Fruit fly (Drosophila melanogaster): ENCODE results near the gene CG8892.

DNA sequence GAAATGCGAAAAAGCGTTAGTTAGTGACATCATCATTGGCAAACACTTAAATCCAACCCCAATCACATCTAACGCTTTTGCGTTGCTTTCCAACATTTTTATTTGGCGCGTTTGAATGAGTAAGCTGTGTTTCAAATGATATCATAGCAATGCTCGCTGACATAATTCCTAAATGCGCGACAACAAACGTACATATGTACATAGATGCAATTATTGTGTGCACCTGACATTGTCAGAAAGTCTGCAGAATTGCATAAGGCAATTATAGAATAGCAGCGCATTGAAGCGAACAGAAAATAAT lies 16.8 kb upstream of the CG8892 start:
- TF ChIP-seq CG12605 (GFP tag; IDR thresholded peaks at IDR 0.05) (no peak), CG14655 (GFP tag; optimal IDR thresholded peaks at IDR 0.05) (no peak), gl (tag; optimal IDR thresholded peaks at IDR 0.05) (no peak)
